Worm (Caenorhabditis elegans): ENCODE measurements around the gene C49F5.8.

DNA sequence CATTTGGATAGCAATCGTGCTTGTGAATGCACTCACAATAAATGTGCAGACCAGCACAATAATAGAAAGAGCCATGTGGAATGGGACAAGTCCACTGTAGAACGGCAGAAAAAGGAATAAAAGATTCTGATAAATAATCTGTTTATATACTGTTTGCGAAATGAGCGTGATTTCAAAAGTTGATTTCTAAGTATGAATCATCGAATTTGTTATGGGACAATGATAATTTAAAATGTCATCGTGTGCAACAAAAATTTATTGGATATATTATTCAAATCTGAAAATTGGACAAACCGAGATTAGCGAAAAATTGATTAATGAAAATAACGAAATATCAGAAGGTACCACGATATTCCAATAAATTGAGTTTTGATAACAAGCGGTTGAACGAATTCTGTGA, 21.1 kb upstream of the C49F5.8 start, which contains the start of gene F55G7.5:
- no peak for TF ChIP-seq flh-1 (GFP tag; optimal IDR thresholded peaks at IDR 0.05)
- no peak for TF ChIP-seq unc-62 (GFP tag; optimal IDR thresholded peaks at IDR 0.05)
- TF ChIP-seq ztf-11 (tag; optimal IDR thresholded peaks at IDR 0.05) = no peak
- TF ChIP-seq nhr-76 (tag; optimal IDR thresholded peaks at IDR 0.05) = no peak
- TF ChIP-seq unc-39 (tag; optimal IDR thresholded peaks at IDR 0.05) = no peak
- no peak for TF ChIP-seq ham-2 (GFP tag; optimal IDR thresholded peaks at IDR 0.05)
- TF ChIP-seq nhr-28 (tag; optimal IDR thresholded peaks at IDR 0.05) = no peak
- TF ChIP-seq elt-3 (tag; optimal IDR thresholded peaks at IDR 0.05) = no peak
- TF ChIP-seq snpc-4 (tag; optimal IDR thresholded peaks at IDR 0.05) = no peak
- no peak for TF ChIP-seq lin-13 (tag; optimal IDR thresholded peaks at IDR 0.05)

Measured in whole organism, mixed stage, embryonic.